Fruit fly (Drosophila melanogaster) whole organism, wandering third instar larva: Measurements from ENCODE around the gene CG33770.

ENCODE experiments used
- Abd-B ChIP-seq: fragments of >200 bp; optimal IDR thresholded peaks from 2 replicates; lab custom pipeline; 2017; ENCODE audit warnings: missing biosample characterization, missing genetic modification characterization
- CG32264 ChIP-seq: fragments of 200-800 bp; sonication (Bioruptor generic); optimal IDR thresholded peaks from 2 replicates; lab custom pipeline; 2016; ENCODE audit warnings: missing biosample characterization, missing genetic modification characterization
- CG9705 ChIP-seq: fragments of 200-800 bp; sonication (Bioruptor generic); optimal IDR thresholded peaks from 2 replicates; lab custom pipeline; 2018; ENCODE audit warnings: missing biosample characterization, mild to moderate bottlenecking, missing genetic modification characterization
- CrebA ChIP-seq: fragments of 200-800 bp; sonication (Bioruptor generic); optimal IDR thresholded peaks from 2 replicates; lab custom pipeline; 2016; ENCODE audit warnings: missing biosample characterization, mild to moderate bottlenecking, missing genetic modification characterization, borderline replicate concordance
- Dfd ChIP-seq: fragments of >200 bp; optimal IDR thresholded peaks from 2 replicates; lab custom pipeline; 2017; ENCODE audit warnings: missing biosample characterization, missing genetic modification characterization
- Dif ChIP-seq: fragments of 200-275, 200-300 bp; sonication (Bioruptor generic); optimal IDR thresholded peaks from 2 replicates; lab custom pipeline; 2018; ENCODE audit warnings: missing biosample characterization, missing genetic modification characterization; ENCODE audit not compliant: partially characterized antibody
- GATAd ChIP-seq: sonication (Bioruptor generic); optimal IDR thresholded peaks from 2 replicates; lab custom pipeline; 2016; ENCODE audit warnings: missing biosample characterization, missing genetic modification characterization
- Hr78 ChIP-seq: fragments of >200 bp; optimal IDR thresholded peaks from 2 replicates; lab custom pipeline; 2017; ENCODE audit warnings: missing biosample characterization, missing genetic modification characterization
- Hr83 ChIP-seq: fragments of 200-300 bp; sonication (Bioruptor generic); optimal IDR thresholded peaks from 2 replicates; lab custom pipeline; 2016; ENCODE audit warnings: missing biosample characterization, mild to moderate bottlenecking, missing genetic modification characterization, moderate library complexity; ENCODE audit not compliant: poor library complexity, severe bottlenecking
- Jra ChIP-seq: sonication (Bioruptor generic); optimal IDR thresholded peaks from 2 replicates; lab custom pipeline; 2016; ENCODE audit warnings: missing biosample characterization, missing genetic modification characterization
- Myc ChIP-seq: fragments of >200 bp; optimal IDR thresholded peaks from 2 replicates; lab custom pipeline; 2017
- N ChIP-seq: fragments of >200 bp; optimal IDR thresholded peaks from 2 replicates; lab custom pipeline; 2018; ENCODE audit warnings: missing biosample characterization, missing external identifiers, missing genetic modification characterization
- OdsH ChIP-seq: fragments of 200-800 bp; sonication (Bioruptor generic); optimal IDR thresholded peaks from 2 replicates; lab custom pipeline; 2016; ENCODE audit warnings: missing biosample characterization, mild to moderate bottlenecking, missing genetic modification characterization
- Rel ChIP-seq, 2 experiments: fragments of 200-800 bp; sonication (Bioruptor generic) in 1 of 2; optimal IDR thresholded peaks; 2 replicates in 1 of 2; 3 replicates in 1 of 2; lab custom pipeline; 2016 to 2019; ENCODE audit warnings: mild to moderate bottlenecking in 2 of 2, missing biosample characterization in 2 of 2, missing genetic modification characterization in 2 of 2, moderate library complexity in 1 of 2
- Sp1 ChIP-seq: fragments of 200-800 bp; sonication (Bioruptor generic); optimal IDR thresholded peaks from 3 replicates; lab custom pipeline; 2019; ENCODE audit warnings: missing biosample characterization, mild to moderate bottlenecking, missing genetic modification characterization, moderate library complexity
- Vsx2 ChIP-seq: fragments of 200-300, 225-300 bp; sonication (Bioruptor generic); optimal IDR thresholded peaks from 2 replicates; lab custom pipeline; 2018; ENCODE audit warnings: missing biosample characterization, missing genetic modification characterization; ENCODE audit not compliant: partially characterized antibody
- br ChIP-seq: fragments of 200-800 bp; sonication (Bioruptor generic); optimal IDR thresholded peaks from 2 replicates; lab custom pipeline; 2016; ENCODE audit warnings: missing biosample characterization, missing genetic modification characterization
- brk ChIP-seq: fragments of 200-800 bp; sonication (Bioruptor generic); optimal IDR thresholded peaks from 2 replicates; lab custom pipeline; 2016; ENCODE audit warnings: missing biosample characterization, mild to moderate bottlenecking, missing genetic modification characterization
- dl ChIP-seq, 2 experiments: fragments of 175-275, 200-275 bp in 1 of 2; fragments of 200-275 bp in 1 of 2; sonication (Bioruptor generic); optimal IDR thresholded peaks; lab custom pipeline; 2018; ENCODE audit warnings: mild to moderate bottlenecking in 2 of 2, missing biosample characterization in 2 of 2, missing genetic modification characterization in 2 of 2, moderate library complexity in 2 of 2; ENCODE audit not compliant: partially characterized antibody in 2 of 2, insufficient read depth in 1 of 2
- dmrt93B ChIP-seq: fragments of 200-800 bp; sonication (Bioruptor generic); optimal IDR thresholded peaks from 2 replicates; lab custom pipeline; 2018; ENCODE audit warnings: missing biosample characterization, mild to moderate bottlenecking, missing genetic modification characterization
- dsf ChIP-seq: sonication (Bioruptor generic); optimal IDR thresholded peaks from 2 replicates; lab custom pipeline; 2016; ENCODE audit warnings: missing biosample characterization, missing genetic modification characterization, borderline replicate concordance
- ey ChIP-seq: fragments of 200-800 bp; sonication (Bioruptor generic); optimal IDR thresholded peaks from 2 replicates; lab custom pipeline; 2016; ENCODE audit warnings: missing biosample characterization, missing genetic modification characterization
- foxo ChIP-seq, 2 experiments: fragments of 200-800 bp; sonication (Bioruptor generic); optimal IDR thresholded peaks; 2 replicates in 1 of 2; 3 replicates in 1 of 2; lab custom pipeline; 2016 to 2017; ENCODE audit warnings: missing biosample characterization in 2 of 2, missing genetic modification characterization in 2 of 2
- fru ChIP-seq: fragments of 200-800 bp; sonication (Bioruptor generic); optimal IDR thresholded peaks from 3 replicates; lab custom pipeline; 2016; ENCODE audit warnings: missing biosample characterization, mild to moderate bottlenecking, missing genetic modification characterization
- h ChIP-seq: fragments of 200-800 bp; sonication (Bioruptor generic); optimal IDR thresholded peaks from 3 replicates; lab custom pipeline; 2016; ENCODE audit warnings: missing biosample characterization, mild to moderate bottlenecking, missing genetic modification characterization
- jim ChIP-seq: fragments of 175-275, 200-325 bp; sonication (Bioruptor generic); optimal IDR thresholded peaks from 2 replicates; lab custom pipeline; 2016; ENCODE audit warnings: missing biosample characterization, mild to moderate bottlenecking, missing genetic modification characterization
- lola ChIP-seq: fragments of >200 bp; optimal IDR thresholded peaks from 2 replicates; lab custom pipeline; 2017; ENCODE audit warnings: missing biosample characterization, missing genetic modification characterization
- pan ChIP-seq: fragments of >200 bp; optimal IDR thresholded peaks from 2 replicates; lab custom pipeline; 2017
- rgr ChIP-seq: fragments of 200-800 bp; sonication (Bioruptor generic); optimal IDR thresholded peaks from 3 replicates; lab custom pipeline; 2016; ENCODE audit warnings: missing biosample characterization, mild to moderate bottlenecking, missing genetic modification characterization
- sage ChIP-seq: fragments of 200-800 bp; sonication (Bioruptor generic); optimal IDR thresholded peaks from 2 replicates; lab custom pipeline; 2016; ENCODE audit warnings: missing biosample characterization, mild to moderate bottlenecking, missing genetic modification characterization
- sv ChIP-seq: fragments of 200-800 bp; sonication (Bioruptor generic); optimal IDR thresholded peaks from 3 replicates; lab custom pipeline; 2016; ENCODE audit warnings: missing biosample characterization, missing genetic modification characterization
- tai ChIP-seq: sonication (Bioruptor generic); optimal IDR thresholded peaks from 2 replicates; lab custom pipeline; 2016; ENCODE audit warnings: missing biosample characterization, missing genetic modification characterization
- woc ChIP-seq: sonication (Bioruptor generic); optimal IDR thresholded peaks from 2 replicates; lab custom pipeline; 2016; ENCODE audit warnings: missing biosample characterization, mild to moderate bottlenecking, missing genetic modification characterization

CG33770 gene

dm6 chr3L:22648372-22648771, at the start of gene CG33770:
CG33770 (plus strand) TSS chr3L:22648672.
- TF ChIP-seq Dfd (GFP tag; lab: Kevin White, UChicago) (no peak), foxo (GFP tag; optimal IDR thresholded peaks at IDR 0.05; lab: Kevin White, UChicago) (no peak), lola (GFP tag; lab: Kevin White, UChicago) (no peak), ey (no peak)

DNA sequence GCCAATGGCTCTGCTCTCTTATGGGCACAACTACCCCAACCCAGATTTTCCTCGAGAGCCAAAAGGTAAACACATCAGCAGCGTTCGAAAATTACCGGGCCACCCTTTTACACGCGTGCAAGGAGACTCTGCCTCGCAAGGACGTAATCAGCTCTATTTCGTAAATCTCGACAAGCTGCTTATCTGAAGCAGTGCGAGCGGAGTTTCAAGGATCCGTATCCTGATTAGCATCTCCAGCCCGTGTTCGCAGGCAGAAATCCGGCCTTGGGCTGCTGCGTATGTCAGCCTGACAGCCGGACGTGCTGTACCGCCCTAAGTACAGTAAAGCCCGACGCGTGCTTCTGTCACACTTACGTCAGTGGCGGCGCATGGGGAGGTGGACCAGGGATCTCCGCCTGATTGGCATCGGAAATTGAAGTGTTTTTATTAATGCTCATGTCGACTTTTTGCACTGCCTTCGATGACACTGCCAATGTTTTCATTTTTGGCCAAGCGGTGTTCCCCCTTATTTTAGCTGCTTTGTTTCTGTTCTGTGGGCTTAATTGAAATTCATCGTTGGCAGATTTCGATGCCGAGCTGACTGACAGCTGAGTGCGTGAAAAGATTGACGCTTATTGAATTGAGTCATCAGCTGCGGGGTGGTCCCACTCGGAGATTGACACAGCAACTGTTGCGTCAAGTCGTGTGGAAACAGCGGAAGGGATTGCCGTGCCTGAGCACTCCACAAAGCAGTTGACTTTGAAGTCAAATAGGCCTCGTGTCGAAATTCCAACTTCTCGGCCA, 42.6 kb upstream of the CG33770 start, which contains the start of gene ND-B14.5AL:
Gene ND-B14.5AL (plus strand): TSS at position 733 of the 783 bp plus-strand sequence.
- no peak for TF ChIP-seq Vsx2 (GFP tag; lab: Kevin White, UChicago)
- TF ChIP-seq Hr83 (GFP tag; lab: Kevin White, UChicago), result no peak
- TF ChIP-seq Rel (GFP tag; optimal IDR thresholded peaks at IDR 0.05; lab: Kevin White, UChicago), result no peak
- TF ChIP-seq Rel (tag; optimal IDR thresholded peaks at IDR 0.05; lab: Kevin White, UChicago), result no peak
- TF ChIP-seq dl (GFP tag; optimal IDR thresholded peaks at IDR 0.05; lab: Kevin White, UChicago; ENCODE audit: insufficient read depth in 1 of 2, partially characterized antibody in 2 of 2), result no peak
- TF ChIP-seq dmrt93B (GFP tag; lab: Kevin White, UChicago), result no peak
- no peak for TF ChIP-seq br
- no peak for TF ChIP-seq rgr (GFP tag; lab: Kevin White, UChicago)
- TF ChIP-seq Abd-B (GFP tag; lab: Kevin White, UChicago), result no peak
- TF ChIP-seq foxo (GFP tag; optimal IDR thresholded peaks at IDR 0.05; lab: Kevin White, UChicago), result no peak
- no peak for TF ChIP-seq dsf
- no peak for TF ChIP-seq Sp1 (GFP tag; lab: Kevin White, UChicago)
- TF ChIP-seq h, result no peak
- TF ChIP-seq sage (GFP tag; lab: Kevin White, UChicago), result no peak
- TF ChIP-seq pan (lab: Kevin White, UChicago), result no peak
- no peak for TF ChIP-seq sv
- TF ChIP-seq GATAd (GFP tag; lab: Kevin White, UChicago), result no peak
- no peak for TF ChIP-seq Dfd (GFP tag; lab: Kevin White, UChicago)
- no peak for TF ChIP-seq Myc
- TF ChIP-seq, all 38 proteins: peak for 0

dm6 chr3L:22607076-22607475, 41.4 kb upstream of the CG33770 start:
- TF ChIP-seq CG32264 (GFP tag; lab: Kevin White, UChicago) (no peak), foxo (GFP tag; optimal IDR thresholded peaks at IDR 0.05; lab: Kevin White, UChicago) (no peak), dsf (no peak), Hr78 (GFP tag; lab: Kevin White, UChicago) (no peak), brk (GFP tag; lab: Kevin White, UChicago) (no peak), woc (no peak), Jra (GFP tag; lab: Kevin White, UChicago) (no peak), Rel (GFP tag; optimal IDR thresholded peaks at IDR 0.05; lab: Kevin White, UChicago) (no peak), Rel (tag; optimal IDR thresholded peaks at IDR 0.05; lab: Kevin White, UChicago) (no peak), pan (lab: Kevin White, UChicago) (no peak), sage (GFP tag; lab: Kevin White, UChicago) (no peak), dmrt93B (GFP tag; lab: Kevin White, UChicago) (no peak), jim (no peak), OdsH (GFP tag; lab: Kevin White, UChicago) (no peak), tai (no peak), Vsx2 (GFP tag; lab: Kevin White, UChicago) (no peak), N (no peak), fru (GFP tag; lab: Kevin White, UChicago) (no peak), CrebA (no peak), h (no peak)

DNA sequence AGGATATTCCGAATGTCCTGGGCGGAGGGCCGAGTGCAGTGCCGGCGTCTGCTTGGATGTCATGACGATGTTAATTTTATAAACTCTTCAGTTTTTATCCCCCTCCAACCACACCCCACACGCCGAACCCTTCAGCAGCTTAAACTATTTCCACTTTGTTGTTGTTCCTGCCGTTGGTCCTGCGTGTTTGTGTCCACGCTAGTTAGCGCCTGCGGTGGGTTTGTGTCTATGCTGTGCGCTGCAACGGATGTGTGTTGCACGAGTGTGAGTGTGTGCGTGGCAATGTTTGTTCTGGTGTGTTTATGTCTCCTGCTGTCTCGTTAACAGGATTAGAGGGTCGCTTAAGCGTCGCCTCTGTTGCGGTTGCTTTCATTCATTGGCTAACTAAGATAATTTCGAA, 31.7 kb upstream of the CG33770 start:
- TF ChIP-seq lola (GFP tag; lab: Kevin White, UChicago), result no peak
- no peak for TF ChIP-seq foxo (GFP tag; optimal IDR thresholded peaks at IDR 0.05; lab: Kevin White, UChicago)
- TF ChIP-seq Dif (GFP tag; lab: Kevin White, UChicago), result no peak
- no peak for TF ChIP-seq CG32264 (GFP tag; lab: Kevin White, UChicago)
- no peak for TF ChIP-seq Rel (GFP tag; optimal IDR thresholded peaks at IDR 0.05; lab: Kevin White, UChicago)
- TF ChIP-seq Rel (tag; optimal IDR thresholded peaks at IDR 0.05; lab: Kevin White, UChicago), result no peak
- no peak for TF ChIP-seq Hr83 (GFP tag; lab: Kevin White, UChicago)
- no peak for TF ChIP-seq N
- no peak for TF ChIP-seq CG9705 (GFP tag; lab: Kevin White, UChicago)
- TF ChIP-seq tai, result no peak
- TF ChIP-seq jim, result no peak
- no peak for TF ChIP-seq brk (GFP tag; lab: Kevin White, UChicago)
